Fruit fly (Drosophila melanogaster) whole organism: ENCODE data around the gene Pi4KIIalpha.

Experiments used
- CG8478 ChIP-seq: fragments of >200 bp; optimal IDR thresholded peaks from 2 replicates; lab custom pipeline; 2018; ENCODE audit warnings: inconsistent platforms
- pan ChIP-seq: fragments of >200 bp; optimal IDR thresholded peaks from 2 replicates; lab custom pipeline; 2017

- TF ChIP-seq CG8478 (lab: Kevin White, UChicago) (no peak), pan (lab: Kevin White, UChicago) (no peak)
These were observed 12.4 kb downstream of the Pi4KIIalpha start, which contains the start of gene mia for dm6 chr3R:5551068-5551467.
